Fruit fly (Drosophila melanogaster): Measurements from ENCODE around the gene CG6766.
A peak's percentile ranks its signal among the peaks of the same experiment; 100 is the strongest.

The CG6766 gene

dm6 chr2L:12045578-12045940 lies 5.1 kb upstream of the CG6766 start:
- peak; percentile 81 for TF ChIP-seq pad (GFP tag; optimal IDR thresholded peaks at IDR 0.05)
- peak in 1 of 2 experiments; percentile 48 for TF ChIP-seq cnc (optimal IDR thresholded peaks at IDR 0.05)
- TF ChIP-seq Crg-1 (GFP tag; optimal IDR thresholded peaks at IDR 0.05): no peak
- TF ChIP-seq Mnt (GFP tag; optimal IDR thresholded peaks at IDR 0.05): no peak

DNA sequence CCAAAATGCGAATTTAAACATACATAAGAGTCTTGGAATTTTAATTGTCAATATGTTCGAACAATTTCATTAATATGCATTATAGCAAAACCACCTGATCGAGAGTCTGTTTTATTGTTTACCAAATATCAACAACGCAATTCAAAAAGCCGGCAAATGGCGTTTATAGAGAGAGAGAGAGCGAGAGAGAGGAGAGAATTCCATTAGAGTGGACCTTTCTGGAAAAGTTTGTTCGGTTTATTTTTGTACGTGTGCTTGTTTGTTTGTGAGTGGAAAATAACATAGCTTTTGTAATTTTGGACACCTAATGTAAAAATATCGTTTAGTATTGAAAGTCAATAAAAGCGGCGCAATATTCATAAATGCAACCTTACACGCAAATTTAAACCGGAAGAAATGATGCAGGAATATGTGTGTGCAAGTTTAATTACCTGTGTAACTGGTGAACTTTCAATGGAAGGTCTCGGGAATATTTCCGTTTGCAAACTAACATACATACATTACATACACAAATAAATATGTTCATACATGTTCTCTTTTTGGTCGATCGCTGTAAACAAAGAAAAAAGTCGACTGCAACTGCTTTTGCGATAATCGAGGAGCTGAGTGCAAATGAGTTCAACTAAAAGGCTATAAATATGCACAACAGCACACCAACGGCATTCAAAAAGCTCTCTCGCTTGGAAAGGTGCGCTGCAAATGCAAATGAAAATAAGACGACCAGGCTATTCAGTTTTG lies 4.3 kb upstream of the CG6766 start, which contains the start of gene CG6785:
TSS of gene CG6785 (minus strand) at position 588 of the 738 bp plus-strand sequence.
- TF ChIP-seq CG11617 (GFP tag; optimal IDR thresholded peaks at IDR 0.05) (peak; percentile 95), CG7101 (tag; optimal IDR thresholded peaks at IDR 0.05) (peak; percentile 96), ovo (GFP tag; optimal IDR thresholded peaks at IDR 0.05) (peak; percentile 73), toe (GFP tag; optimal IDR thresholded peaks at IDR 0.05) (peak; percentile 60), Hr96 (GFP tag; optimal IDR thresholded peaks at IDR 0.05) (peak; percentile 61), Mnt (GFP tag; optimal IDR thresholded peaks at IDR 0.05) (peak; percentile 78), CG33017 (tag; optimal IDR thresholded peaks at IDR 0.05) (peak; percentile 88), Crg-1 (GFP tag; optimal IDR thresholded peaks at IDR 0.05) (peak; percentile 92), bab1 (GFP tag; optimal IDR thresholded peaks at IDR 0.05) (peak; percentile 93), cnc (optimal IDR thresholded peaks at IDR 0.05) (no peak), CG12768 (GFP tag; optimal IDR thresholded peaks at IDR 0.05) (peak; percentile 90), CG14711 (tag; optimal IDR thresholded peaks at IDR 0.05) (peak; percentile 87), CG1620 (GFP tag; optimal IDR thresholded peaks at IDR 0.05) (peak; percentile 71), CG7045 (GFP tag; optimal IDR thresholded peaks at IDR 0.05) (peak; percentile 83), CG5204 (GFP tag; optimal IDR thresholded peaks at IDR 0.05) (peak; percentile 79), kay (GFP tag; ENCODE audit: borderline replicate concordance) (peak; percentile 96), tj (GFP tag; optimal IDR thresholded peaks at IDR 0.05) (peak; percentile 81), Clk (GFP tag; optimal IDR thresholded peaks at IDR 0.05) (peak; percentile 56), cic (GFP tag; optimal IDR thresholded peaks at IDR 0.05) (peak; percentile 87), pad (GFP tag; optimal IDR thresholded peaks at IDR 0.05) (peak; percentile 69)

DNA sequence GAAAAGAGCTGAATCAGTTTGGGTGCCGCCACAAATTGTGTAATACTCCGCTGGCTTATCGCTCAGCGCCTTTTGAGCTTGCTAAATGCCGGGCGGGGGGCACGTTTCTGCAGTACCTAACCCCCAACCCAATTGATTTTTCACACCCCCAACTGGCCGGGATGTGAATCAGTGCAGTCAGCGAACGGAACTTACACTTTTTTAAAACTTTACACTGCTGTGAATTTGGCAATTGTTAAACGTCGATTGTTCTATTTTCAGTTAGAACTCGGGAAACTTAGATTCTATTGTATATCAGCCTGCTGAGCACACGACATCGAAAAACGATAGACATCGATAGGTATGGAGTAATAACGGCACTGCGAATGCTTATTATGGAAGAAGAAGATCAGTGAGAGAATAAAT lies 2.3 kb downstream of the CG6766 start, which contains the start of gene Tom70:
TSS of gene Tom70 (minus strand) at position 335 of the 405 bp plus-strand sequence.
- TF ChIP-seq CG7101 (tag; optimal IDR thresholded peaks at IDR 0.05): no peak
- TF ChIP-seq Mnt (GFP tag; optimal IDR thresholded peaks at IDR 0.05): peak; percentile 81
- TF ChIP-seq Crg-1 (GFP tag; optimal IDR thresholded peaks at IDR 0.05): no peak
- no peak for TF ChIP-seq CG12768 (GFP tag; optimal IDR thresholded peaks at IDR 0.05)
- peak; percentile 13 for TF ChIP-seq ovo (GFP tag; optimal IDR thresholded peaks at IDR 0.05)

DNA sequence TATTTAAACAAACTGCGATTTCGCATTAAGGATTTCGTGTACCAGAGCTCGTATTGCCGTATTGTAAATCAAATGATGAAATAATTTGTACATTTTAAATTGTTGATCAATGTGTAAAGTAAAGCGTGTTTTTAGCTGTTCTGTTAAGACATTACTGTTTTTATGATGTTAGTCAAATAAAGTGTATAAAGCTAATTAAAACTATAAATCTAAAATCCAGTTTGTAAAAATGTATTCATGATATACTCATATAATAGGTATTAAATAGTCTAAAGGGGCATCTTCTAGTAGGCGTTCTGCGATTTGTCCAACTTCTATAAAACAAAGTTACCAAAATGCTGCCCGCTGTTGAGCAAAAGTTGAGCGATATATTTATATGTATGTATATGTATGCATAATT lies 6.6 kb downstream of the CG6766 start, which contains the start of gene CG18788:
TSS of gene CG18788 (plus strand) at position 301 of the 400 bp plus-strand sequence.
- TF ChIP-seq CG7101 (tag; optimal IDR thresholded peaks at IDR 0.05) (no peak), tj (GFP tag; optimal IDR thresholded peaks at IDR 0.05) (no peak), Mnt (GFP tag; optimal IDR thresholded peaks at IDR 0.05) (no peak), CG12768 (GFP tag; optimal IDR thresholded peaks at IDR 0.05) (no peak), Crg-1 (GFP tag; optimal IDR thresholded peaks at IDR 0.05) (no peak), CG11617 (GFP tag; optimal IDR thresholded peaks at IDR 0.05) (no peak), Hr96 (GFP tag; optimal IDR thresholded peaks at IDR 0.05) (no peak), CG7045 (GFP tag; optimal IDR thresholded peaks at IDR 0.05) (no peak), bab1 (GFP tag; optimal IDR thresholded peaks at IDR 0.05) (no peak), pad (GFP tag; optimal IDR thresholded peaks at IDR 0.05) (no peak), toe (GFP tag; optimal IDR thresholded peaks at IDR 0.05) (no peak), cic (GFP tag; optimal IDR thresholded peaks at IDR 0.05) (no peak), kay (GFP tag; ENCODE audit: borderline replicate concordance) (no peak), CG5204 (GFP tag; optimal IDR thresholded peaks at IDR 0.05) (no peak), CG33017 (tag; optimal IDR thresholded peaks at IDR 0.05) (no peak)

DNA sequence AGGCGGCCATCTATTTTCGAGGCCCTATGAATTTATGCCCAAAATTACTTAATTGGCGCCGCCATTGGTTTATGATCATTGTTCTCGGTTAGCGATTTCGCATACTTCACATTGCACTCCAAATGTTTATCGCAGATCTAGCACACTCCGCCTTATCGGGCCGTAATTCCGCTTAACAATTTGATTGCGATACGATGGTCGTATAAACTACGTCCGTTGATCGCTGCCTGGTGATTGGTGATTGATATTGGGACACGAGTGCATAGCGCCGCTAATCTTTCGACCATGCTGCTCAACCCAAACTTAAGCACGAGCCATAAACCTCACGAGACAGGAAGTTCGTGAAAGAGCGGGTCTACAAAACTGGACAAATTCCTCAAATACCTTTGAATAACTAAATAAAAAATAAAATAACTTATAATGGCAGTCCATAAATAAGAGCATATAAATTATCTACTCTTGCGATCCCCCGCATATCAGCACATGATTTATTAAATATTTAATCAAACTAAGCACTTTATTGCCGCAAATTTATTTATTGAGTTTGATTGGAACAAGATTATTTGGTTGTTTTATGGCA lies 9.8 kb downstream of the CG6766 start:
- TF ChIP-seq cic (GFP tag; optimal IDR thresholded peaks at IDR 0.05): peak; percentile 4
- TF ChIP-seq ovo (GFP tag; optimal IDR thresholded peaks at IDR 0.05): no peak

DNA sequence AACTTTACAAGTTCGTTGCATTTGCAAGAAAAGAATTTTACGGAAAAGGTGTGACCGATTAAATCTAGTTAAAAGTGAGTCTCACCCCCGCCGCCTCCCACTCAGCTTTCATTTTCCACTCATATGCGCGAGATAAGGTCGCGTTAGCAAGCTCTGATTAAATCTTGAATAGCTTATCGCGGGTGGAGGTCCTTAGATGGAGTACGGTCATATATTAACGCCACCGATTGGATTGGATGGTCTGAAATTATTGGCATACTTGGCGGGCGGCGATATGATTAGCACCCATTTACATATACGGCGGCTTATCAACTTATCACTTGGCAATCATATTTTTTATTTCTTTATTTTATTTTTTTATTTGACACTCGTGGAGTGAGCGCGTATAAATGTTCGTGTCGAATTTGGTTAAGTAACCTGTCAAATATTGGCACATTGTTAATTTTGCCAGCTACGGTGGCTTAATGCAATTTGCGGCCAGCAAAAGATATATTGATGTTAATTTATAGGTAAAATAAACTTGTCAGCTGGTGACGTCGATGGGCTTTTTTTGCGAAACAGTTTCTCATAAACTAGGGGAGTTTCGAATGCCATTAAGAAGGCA lies 10.8 kb downstream of the CG6766 start:
- no peak for TF ChIP-seq cic (GFP tag; optimal IDR thresholded peaks at IDR 0.05)
- no peak for TF ChIP-seq toe (GFP tag; optimal IDR thresholded peaks at IDR 0.05)
- no peak for TF ChIP-seq pad (GFP tag; optimal IDR thresholded peaks at IDR 0.05)
- peak; percentile 7 for TF ChIP-seq Hr96 (GFP tag; optimal IDR thresholded peaks at IDR 0.05)
- TF ChIP-seq CG1620 (GFP tag; optimal IDR thresholded peaks at IDR 0.05): no peak
- no peak for TF ChIP-seq Crg-1 (GFP tag; optimal IDR thresholded peaks at IDR 0.05)

dm6 chr2L:12028808-12029207 lies 11.7 kb downstream of the CG6766 start:
- TF ChIP-seq cnc (optimal IDR thresholded peaks at IDR 0.05): no peak
- TF ChIP-seq Hr96 (GFP tag; optimal IDR thresholded peaks at IDR 0.05): no peak
- TF ChIP-seq CG14711 (tag; optimal IDR thresholded peaks at IDR 0.05): no peak
- no peak for TF ChIP-seq ovo (GFP tag; optimal IDR thresholded peaks at IDR 0.05)
- TF ChIP-seq Clk (GFP tag; optimal IDR thresholded peaks at IDR 0.05): no peak
- TF ChIP-seq bab1 (GFP tag; optimal IDR thresholded peaks at IDR 0.05): no peak
- TF ChIP-seq pad (GFP tag; optimal IDR thresholded peaks at IDR 0.05): no peak
- no peak for TF ChIP-seq CG1620 (GFP tag; optimal IDR thresholded peaks at IDR 0.05)
- no peak for TF ChIP-seq CG33017 (tag; optimal IDR thresholded peaks at IDR 0.05)
- TF ChIP-seq CG12768 (GFP tag; optimal IDR thresholded peaks at IDR 0.05): no peak
- TF ChIP-seq CG11617 (GFP tag; optimal IDR thresholded peaks at IDR 0.05): no peak
- TF ChIP-seq kay (GFP tag; ENCODE audit: borderline replicate concordance): no peak
- no peak for TF ChIP-seq Crg-1 (GFP tag; optimal IDR thresholded peaks at IDR 0.05)
- TF ChIP-seq CG7045 (GFP tag; optimal IDR thresholded peaks at IDR 0.05): no peak
- TF ChIP-seq cic (GFP tag; optimal IDR thresholded peaks at IDR 0.05): no peak
- no peak for TF ChIP-seq toe (GFP tag; optimal IDR thresholded peaks at IDR 0.05)
- no peak for TF ChIP-seq Mnt (GFP tag; optimal IDR thresholded peaks at IDR 0.05)
- TF ChIP-seq tj (GFP tag; optimal IDR thresholded peaks at IDR 0.05): no peak
- TF ChIP-seq CG5204 (GFP tag; optimal IDR thresholded peaks at IDR 0.05): no peak
